Worm (Caenorhabditis elegans): Measurements from ENCODE around the gene gur-5.

Gene gur-5

DNA sequence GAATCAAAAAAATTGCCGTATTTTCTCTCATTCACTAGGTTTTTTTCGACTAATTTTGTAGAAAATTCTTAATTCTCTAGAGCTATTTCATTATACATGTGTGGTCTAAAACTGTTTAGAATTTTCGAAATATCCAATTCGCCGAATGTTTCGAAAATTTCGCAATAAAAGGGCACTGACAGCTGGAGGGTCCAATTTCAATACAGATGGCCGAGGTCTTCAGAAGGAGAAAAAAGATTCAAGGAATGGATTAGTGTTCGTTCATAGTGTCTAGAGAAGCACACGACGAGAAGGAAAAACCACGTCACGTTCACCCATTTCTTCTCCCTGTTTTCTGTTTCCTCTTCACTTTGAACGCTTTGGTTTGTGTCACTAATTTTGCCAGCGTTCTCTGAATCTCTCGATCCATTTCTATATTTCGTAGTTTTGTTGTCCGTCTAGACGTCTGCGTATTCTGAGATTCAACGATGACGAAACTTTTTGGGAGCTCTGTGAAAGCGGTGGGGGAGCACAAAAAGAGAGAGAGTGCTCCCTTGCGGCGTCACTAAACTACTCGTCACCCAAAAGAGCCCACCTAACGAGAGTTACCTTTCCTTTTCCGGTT is 41.0 kb downstream of the gur-5 start:
- no peak for TF ChIP-seq unc-62 (GFP tag; optimal IDR thresholded peaks at IDR 0.05)

ce11 chrII:5326891-5327290 is 41.8 kb downstream of the gur-5 start:
- TF ChIP-seq unc-62 (GFP tag; optimal IDR thresholded peaks at IDR 0.05), result no peak

ce11 chrII:5328912-5329311 is 43.8 kb downstream of the gur-5 start:
- TF ChIP-seq unc-62 (GFP tag; optimal IDR thresholded peaks at IDR 0.05), result no peak

DNA sequence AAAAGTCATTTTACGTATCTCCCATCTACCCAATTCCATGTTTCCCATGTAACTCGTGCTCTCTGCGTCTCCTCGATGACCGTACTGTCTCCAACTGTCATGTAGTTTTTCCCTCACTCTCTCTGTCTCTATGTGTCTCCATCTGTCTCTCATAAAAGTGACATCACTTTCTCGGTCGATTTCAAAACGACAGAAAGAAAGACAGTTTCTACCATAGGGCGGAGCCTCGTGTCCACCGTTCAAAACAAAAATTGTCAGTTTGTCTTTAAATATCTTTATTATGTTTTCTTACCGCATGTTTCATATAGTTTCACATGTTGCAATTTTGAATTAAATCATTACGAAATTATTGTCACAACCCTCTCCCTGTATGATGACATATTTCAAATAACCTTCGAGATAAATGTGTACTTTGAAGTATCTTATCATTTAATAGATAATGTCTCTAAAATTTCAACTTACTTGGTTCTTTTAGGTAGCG is 45.1 kb downstream of the gur-5 start:
- TF ChIP-seq unc-62 (GFP tag; optimal IDR thresholded peaks at IDR 0.05), result no peak

DNA sequence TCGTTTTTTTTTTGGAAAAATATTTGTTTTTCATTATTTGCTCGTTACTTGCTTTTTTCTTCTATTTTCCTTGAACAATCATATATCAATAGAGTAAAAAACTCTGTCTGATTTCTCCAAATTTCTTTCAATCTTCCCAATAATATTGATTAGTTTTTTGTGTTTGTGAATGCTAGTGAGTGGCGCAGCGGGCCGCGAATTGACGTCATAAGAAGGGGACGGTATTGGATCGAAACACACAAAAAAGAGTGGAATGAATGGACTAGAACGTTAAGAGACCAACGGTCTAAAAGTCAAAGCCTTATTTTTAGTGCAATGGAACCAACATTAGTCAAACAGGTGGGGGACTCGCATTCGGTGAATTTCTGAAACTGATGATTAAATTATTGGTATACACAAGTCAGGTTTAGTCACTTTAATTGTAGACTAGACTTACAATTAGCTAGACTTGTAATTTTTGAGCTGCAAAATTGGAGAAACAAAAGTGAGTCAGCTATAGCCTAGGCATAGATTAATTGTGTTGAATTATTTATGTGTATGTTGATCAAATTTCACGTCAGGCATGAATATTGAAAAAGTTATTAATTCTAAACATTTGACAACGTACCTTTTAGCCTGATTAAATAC is 46.7 kb downstream of the gur-5 start:
- TF ChIP-seq unc-62 (GFP tag; optimal IDR thresholded peaks at IDR 0.05), result no peak

ce11 chrII:5332345-5333124 is 47.4 kb downstream of the gur-5 start:
- no peak for TF ChIP-seq unc-62 (GFP tag; optimal IDR thresholded peaks at IDR 0.05)

ce11 chrII:5333729-5334255 is 48.7 kb downstream of the gur-5 start:
- no peak for TF ChIP-seq unc-62 (GFP tag; optimal IDR thresholded peaks at IDR 0.05)

ce11 chrII:5334628-5335027 is 49.5 kb downstream of the gur-5 start:
- no peak for TF ChIP-seq unc-62 (GFP tag; optimal IDR thresholded peaks at IDR 0.05)

ce11 chrII:5335370-5336034 is 50.4 kb downstream of the gur-5 start:
- no peak for TF ChIP-seq unc-62 (GFP tag; optimal IDR thresholded peaks at IDR 0.05)

- TF ChIP-seq unc-62 (GFP tag; optimal IDR thresholded peaks at IDR 0.05), result no peak
Observed at ce11 chrII:5336035-5336376, 50.9 kb downstream of the gur-5 start.

DNA sequence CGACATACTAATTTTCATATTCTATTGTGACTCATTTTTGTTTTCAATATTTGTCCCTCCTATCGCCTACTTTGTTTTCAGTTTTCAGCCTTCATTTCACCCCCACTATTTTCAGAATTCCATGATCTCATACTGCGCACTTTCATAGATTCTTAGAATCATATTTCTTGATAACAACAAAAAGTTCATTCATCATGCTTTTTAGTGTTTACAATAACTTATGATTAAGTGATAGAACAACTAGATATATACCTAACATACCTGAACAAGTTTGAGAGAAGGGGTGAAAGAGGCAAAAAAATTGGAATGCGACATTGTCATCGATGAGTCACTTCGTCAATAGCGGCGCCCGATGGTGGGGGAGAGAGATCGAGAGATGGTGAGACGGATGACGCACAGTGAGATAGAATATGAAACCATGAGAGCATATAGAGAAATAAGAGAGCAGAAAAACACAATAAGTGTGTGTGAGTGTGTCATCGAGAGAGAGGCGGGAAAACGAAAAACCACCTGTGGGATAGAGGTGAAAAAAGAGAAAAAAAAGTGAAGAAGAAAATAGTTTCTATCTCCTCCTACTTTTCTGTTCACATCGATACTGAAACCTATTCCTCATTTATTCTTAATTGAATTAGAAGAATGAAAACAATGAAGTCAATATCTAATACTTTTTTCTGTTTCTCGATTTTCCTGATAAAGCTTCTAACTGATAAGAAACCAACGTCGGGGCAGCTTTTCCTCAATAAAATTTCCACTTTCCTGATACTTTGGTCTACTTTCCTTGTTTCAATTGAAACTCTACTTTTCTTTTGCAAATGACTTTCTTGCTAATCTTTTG is 51.7 kb downstream of the gur-5 start:
- no peak for TF ChIP-seq unc-62 (GFP tag; optimal IDR thresholded peaks at IDR 0.05)

DNA sequence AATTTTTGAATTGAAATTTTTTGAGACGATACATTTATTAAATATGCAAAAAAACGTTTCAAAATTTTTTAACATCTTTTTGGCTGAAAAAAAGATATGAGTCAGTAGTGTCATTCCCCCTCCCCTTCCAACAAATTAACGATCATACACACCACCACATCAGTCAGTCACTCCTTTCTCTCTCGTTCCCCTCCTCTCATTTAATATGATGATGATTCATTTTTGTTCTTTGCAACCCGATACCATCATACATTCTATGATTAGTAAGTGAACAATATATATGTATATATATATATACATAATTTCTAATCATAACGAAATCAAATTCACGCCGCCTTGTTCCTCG is 52.3 kb downstream of the gur-5 start:
- no peak for TF ChIP-seq unc-62 (GFP tag; optimal IDR thresholded peaks at IDR 0.05)

DNA sequence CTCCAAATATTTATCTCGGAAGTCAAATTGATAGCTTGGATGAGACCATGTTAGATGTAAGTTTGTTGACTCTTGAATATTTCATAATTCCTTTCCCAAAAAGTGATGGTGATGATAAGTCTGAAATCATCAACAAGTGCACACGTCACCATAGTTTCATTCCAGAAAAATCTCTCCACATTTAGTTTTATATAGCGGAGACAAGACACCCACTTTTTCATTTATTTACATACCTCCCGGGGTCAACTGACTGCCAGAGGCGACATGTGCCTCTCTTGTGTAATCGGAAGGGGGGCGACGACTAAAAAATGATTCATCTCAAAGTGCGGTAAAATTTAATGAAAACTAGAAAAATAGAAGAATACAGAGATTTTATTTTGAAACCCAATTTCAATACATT is 53.2 kb downstream of the gur-5 start:
- no peak for TF ChIP-seq unc-62 (GFP tag; optimal IDR thresholded peaks at IDR 0.05)

All from whole organism, dauer.